Worm (Caenorhabditis elegans): Measurements from ENCODE around the gene CD4.1.

The CD4.1 gene

ce11 chrV:5620040-5620439 lies 13.7 kb downstream of the CD4.1 start, which contains the start of gene memb-2:
Gene memb-2 (minus strand): TSS chrV:5620140.
- no peak for TF ChIP-seq ztf-11 (tag; optimal IDR thresholded peaks at IDR 0.05)

- TF ChIP-seq ZK546.5 (tag; optimal IDR thresholded peaks at IDR 0.05) (no peak), R02D3.7 (tag; optimal IDR thresholded peaks at IDR 0.05) (no peak), ztf-4 (tag; optimal IDR thresholded peaks at IDR 0.05) (no peak)
These were observed 15.0 kb downstream of the CD4.1 start, which contains the start of gene M03E7.1 for ce11 chrV:5621390-5621789. Gene M03E7.1 (plus strand): TSS chrV:5621690.

ce11 chrV:5628014-5628413 lies 21.7 kb downstream of the CD4.1 start:
- no peak for TF ChIP-seq nhr-129 (tag; optimal IDR thresholded peaks at IDR 0.05)
- peak; percentile 4 for TF ChIP-seq mab-5 (tag; optimal IDR thresholded peaks at IDR 0.05)
- no peak for TF ChIP-seq nhr-6 (tag; optimal IDR thresholded peaks at IDR 0.05)
- TF ChIP-seq lin-13 (GFP tag; optimal IDR thresholded peaks at IDR 0.05), result no peak
- TF ChIP-seq skn-1 (tag; optimal IDR thresholded peaks at IDR 0.05), result no peak

ce11 chrV:5630792-5631191 lies 24.4 kb downstream of the CD4.1 start, which contains the start of gene acy-4:
Gene acy-4 (minus strand): TSS chrV:5630892.
- TF ChIP-seq lin-11 (tag; optimal IDR thresholded peaks at IDR 0.05) (no peak), unc-55 (GFP tag; optimal IDR thresholded peaks at IDR 0.05) (peak; percentile 9)

ce11 chrV:5634445-5634844 lies 28.1 kb downstream of the CD4.1 start:
- TF ChIP-seq fos-1 (tag; optimal IDR thresholded peaks at IDR 0.05) (peak; percentile 27), snpc-4 (tag; optimal IDR thresholded peaks at IDR 0.05) (no peak)

DNA sequence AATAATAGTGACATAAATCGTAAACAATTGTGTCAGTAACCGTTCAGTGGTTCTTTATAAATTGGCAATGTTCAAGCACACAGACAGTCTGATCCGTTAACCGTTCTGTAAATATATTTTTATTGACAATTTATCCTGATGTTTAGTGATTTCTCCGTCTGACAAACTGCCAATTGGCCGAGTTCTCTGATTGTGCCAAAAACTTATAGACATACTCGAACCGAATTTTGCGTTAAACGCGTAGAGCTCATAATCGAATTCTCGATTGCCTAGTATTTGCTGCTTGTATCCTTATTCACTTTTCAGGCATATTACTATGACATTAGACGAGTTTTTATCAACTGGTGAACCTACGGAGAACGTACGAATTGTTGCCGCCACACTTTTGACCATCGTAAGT lies 37.8 kb downstream of the CD4.1 start, which contains the start of gene srx-117:
Gene srx-117 (plus strand): TSS at position 301 of the 400 bp plus-strand sequence.
- no peak for TF ChIP-seq nhr-25 (tag; optimal IDR thresholded peaks at IDR 0.05)

DNA sequence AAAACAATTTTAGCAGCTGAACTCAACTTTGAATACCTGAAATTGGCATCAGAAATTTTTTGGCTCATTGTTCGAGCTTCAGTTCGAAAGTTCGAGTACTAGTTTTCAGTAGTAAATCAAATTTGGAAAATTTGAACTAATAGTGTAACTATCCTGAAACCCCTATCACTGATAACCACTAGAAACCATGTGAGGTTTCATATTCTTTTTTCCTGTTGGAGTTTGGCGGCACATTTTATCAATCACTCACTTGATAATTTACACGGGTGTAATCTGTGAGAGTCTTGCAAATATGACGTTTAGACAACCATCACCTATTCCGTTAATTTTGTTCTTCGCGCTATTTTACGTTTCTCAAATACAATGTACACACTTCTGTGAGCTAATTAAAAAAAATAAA lies 41.0 kb downstream of the CD4.1 start, which contains the start of gene C14C11.4:
Gene C14C11.4 (plus strand): TSS at position 252 of the 400 bp plus-strand sequence.
- TF ChIP-seq Y55F3AM.14 (GFP tag; optimal IDR thresholded peaks at IDR 0.05) (no peak), sem-4 (tag; optimal IDR thresholded peaks at IDR 0.05) (no peak), fos-1 (tag; optimal IDR thresholded peaks at IDR 0.05) (peak; percentile 81), crh-2 (tag; optimal IDR thresholded peaks at IDR 0.05) (peak; percentile 12)

DNA sequence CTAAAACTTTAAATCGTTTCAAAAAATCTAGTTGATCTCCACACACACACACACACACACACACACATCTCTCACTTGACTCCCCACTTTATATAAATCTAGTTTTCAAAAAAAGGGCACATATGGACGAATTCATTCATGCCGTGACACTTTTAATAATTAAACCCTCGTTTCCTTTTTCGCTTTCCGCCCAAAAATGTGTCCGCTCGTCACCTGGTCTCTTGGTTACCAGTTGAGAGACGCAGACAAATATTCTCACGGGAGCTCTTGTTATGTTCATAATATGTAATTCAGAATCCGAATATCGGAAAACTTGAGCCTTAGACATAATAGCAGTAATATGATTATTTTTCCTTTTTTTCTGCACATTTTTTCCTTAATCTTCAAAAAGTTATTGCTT lies 45.5 kb downstream of the CD4.1 start:
- no peak for TF ChIP-seq F13H6.1 (tag; optimal IDR thresholded peaks at IDR 0.05)
- no peak for TF ChIP-seq alr-1 (tag; optimal IDR thresholded peaks at IDR 0.05)
- TF ChIP-seq mdl-1 (tag; optimal IDR thresholded peaks at IDR 0.05), result no peak
- TF ChIP-seq mbf-1 (tag; optimal IDR thresholded peaks at IDR 0.05), result no peak
- no peak for TF ChIP-seq lin-13 (GFP tag; optimal IDR thresholded peaks at IDR 0.05)
- TF ChIP-seq sem-4 (tag; optimal IDR thresholded peaks at IDR 0.05), result no peak
- no peak for TF ChIP-seq nhr-129 (tag; optimal IDR thresholded peaks at IDR 0.05)
- TF ChIP-seq ama-1 (optimal IDR thresholded peaks at IDR 0.05), result no peak
- no peak for TF ChIP-seq nhr-77 (tag; optimal IDR thresholded peaks at IDR 0.05)
- TF ChIP-seq ceh-82 (tag; optimal IDR thresholded peaks at IDR 0.05), result no peak
- no peak for TF ChIP-seq nhr-21 (tag; optimal IDR thresholded peaks at IDR 0.05)
- TF ChIP-seq nhr-10 (tag; optimal IDR thresholded peaks at IDR 0.05), result no peak
- TF ChIP-seq ceh-16 (tag; optimal IDR thresholded peaks at IDR 0.05), result no peak
- TF ChIP-seq nhr-23 (tag; optimal IDR thresholded peaks at IDR 0.05), result no peak

DNA sequence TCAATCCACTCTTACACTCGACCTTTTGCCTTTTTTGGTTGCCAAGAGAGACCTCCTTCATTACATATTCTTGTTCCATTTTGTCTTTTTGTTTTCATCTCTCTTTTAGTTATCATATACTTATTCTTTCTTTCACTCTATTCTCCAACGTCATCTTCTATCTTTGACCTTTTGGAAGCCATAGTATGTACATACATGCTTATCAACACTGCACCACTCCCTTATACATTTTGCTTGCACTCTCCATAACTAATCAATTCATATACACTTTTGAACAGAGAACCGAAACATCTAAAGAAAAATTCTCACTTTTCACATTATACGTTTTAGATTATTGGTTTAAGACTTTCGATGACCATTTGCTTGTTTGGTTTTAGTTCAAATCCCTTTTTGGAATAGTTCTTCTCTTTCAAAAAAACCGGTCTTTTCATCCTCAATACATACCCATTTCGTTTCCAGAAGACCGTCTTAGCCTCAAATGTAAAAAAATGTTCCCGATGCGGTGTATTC lies 47.7 kb downstream of the CD4.1 start, which contains the start of gene hex-2:
Gene hex-2 (plus strand): TSS at position 460 of the 510 bp plus-strand sequence.
- no peak for TF ChIP-seq mab-5 (tag; optimal IDR thresholded peaks at IDR 0.05)
- peak; percentile 64 for TF ChIP-seq fos-1 (tag; optimal IDR thresholded peaks at IDR 0.05)
- no peak for TF ChIP-seq unc-62 (GFP tag; optimal IDR thresholded peaks at IDR 0.05)
- no peak for TF ChIP-seq nhr-23 (tag; optimal IDR thresholded peaks at IDR 0.05)
- TF ChIP-seq ZK546.5 (tag; optimal IDR thresholded peaks at IDR 0.05), result no peak
- TF ChIP-seq peb-1 (tag; optimal IDR thresholded peaks at IDR 0.05), result no peak
- TF ChIP-seq dmd-4 (tag; optimal IDR thresholded peaks at IDR 0.05), result no peak
- TF ChIP-seq sma-9 (GFP tag; optimal IDR thresholded peaks at IDR 0.05), result peak; percentile 36
- TF ChIP-seq sma-9 (tag; optimal IDR thresholded peaks at IDR 0.05), result no peak
- no peak for TF ChIP-seq ceh-16 (tag; optimal IDR thresholded peaks at IDR 0.05)
- TF ChIP-seq skn-1 (tag; optimal IDR thresholded peaks at IDR 0.05), result no peak
- no peak for TF ChIP-seq Y55F3AM.14 (GFP tag; optimal IDR thresholded peaks at IDR 0.05)
